Fruit fly (Drosophila melanogaster): Measurements from ENCODE around the gene mTerf5.

The mTerf5 gene

DNA sequence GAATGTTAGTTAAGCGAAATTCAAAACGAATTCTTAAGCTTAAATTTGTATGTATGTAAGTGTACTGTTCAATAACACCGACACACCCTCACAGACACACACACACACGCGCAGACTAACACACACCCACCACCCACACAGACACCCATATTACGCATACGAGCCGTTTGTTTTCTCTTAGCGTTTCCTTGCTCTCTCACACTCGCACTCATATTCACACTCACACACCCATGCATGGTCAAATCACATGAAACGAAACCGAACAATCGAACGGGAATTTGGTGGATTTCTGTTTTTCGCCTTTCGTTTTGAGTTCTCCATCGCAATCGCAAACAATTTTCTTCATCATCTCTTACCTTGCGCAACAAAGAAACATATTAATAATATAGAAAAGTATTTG is 25.8 kb upstream of the mTerf5 start (continued):
- no peak for TF ChIP-seq pfk (GFP tag; optimal IDR thresholded peaks at IDR 0.05)
- TF ChIP-seq CG9437 (GFP tag; optimal IDR thresholded peaks at IDR 0.05): no peak
- TF ChIP-seq cg (GFP tag; optimal IDR thresholded peaks at IDR 0.05): peak; percentile 89
- TF ChIP-seq HmgZ (tag; optimal IDR thresholded peaks at IDR 0.05): peak; percentile 1
- peak; percentile 30 to 73 for TF ChIP-seq Trl (optimal IDR thresholded peaks at IDR 0.05)
- no peak for TF ChIP-seq Trl (GFP tag; optimal IDR thresholded peaks at IDR 0.05)
- TF ChIP-seq Deaf1 (tag; optimal IDR thresholded peaks at IDR 0.05): peak; percentile 53
- peak; percentile 46; the same call in 1 of the 2 replicates for TF ChIP-seq CG32532 (GFP tag; IDR thresholded peaks at IDR 0.05)
- no peak for TF ChIP-seq nau (GFP tag; optimal IDR thresholded peaks at IDR 0.05)
- no peak for TF ChIP-seq Oli (tag; optimal IDR thresholded peaks at IDR 0.05)
- TF ChIP-seq CG7372 (GFP tag; IDR thresholded peaks at IDR 0.05): peak; percentile 23; the same call in 1 of the 2 replicates
- no peak for TF ChIP-seq YL-1 (GFP tag; optimal IDR thresholded peaks at IDR 0.05)
- TF ChIP-seq mirr (GFP tag; optimal IDR thresholded peaks at IDR 0.05): no peak
- TF ChIP-seq HLH4C (GFP tag; IDR thresholded peaks at IDR 0.05; ENCODE audit: partially characterized antibody): no peak
- no peak for TF ChIP-seq CG10959 (GFP tag; IDR thresholded peaks at IDR 0.05)
- no peak for TF ChIP-seq CG2875 (GFP tag; optimal IDR thresholded peaks at IDR 0.05)
- no peak for TF ChIP-seq knrl (GFP tag; IDR thresholded peaks at IDR 0.05; ENCODE audit: partially characterized antibody)
- TF ChIP-seq Pdp1 (GFP tag; optimal IDR thresholded peaks at IDR 0.05): peak in 1 of 2 experiments; percentile 44
- peak; percentile 13 for TF ChIP-seq sug (tag; optimal IDR thresholded peaks at IDR 0.05)
- no peak for TF ChIP-seq Dll (GFP tag; IDR thresholded peaks at IDR 0.05; ENCODE audit: partially characterized antibody)
- 0 out of 2 replicates have a peak, but pooled peaks have one; percentile 11 for TF ChIP-seq Scr (GFP tag; IDR thresholded peaks at IDR 0.05; ENCODE audit: partially characterized antibody)
- 0 out of 2 replicates have a peak, but pooled peaks have one; percentile 20 for TF ChIP-seq chm (GFP tag; IDR thresholded peaks at IDR 0.05)
- no peak for TF ChIP-seq Ssrp (tag; optimal IDR thresholded peaks at IDR 0.05)
- no peak for TF ChIP-seq Bgb (GFP tag; IDR thresholded peaks at IDR 0.05; ENCODE audit: partially characterized antibody)
- TF ChIP-seq CG2199 (GFP tag; IDR thresholded peaks at IDR 0.05): peak; percentile 61; the same call in 1 of the 3 replicates
- no peak for TF ChIP-seq Fer2 (tag; optimal IDR thresholded peaks at IDR 0.05)
- TF ChIP-seq CG10267 (tag; optimal IDR thresholded peaks at IDR 0.05): no peak
- TF ChIP-seq CG11247 (GFP tag; IDR thresholded peaks at IDR 0.05): no peak
- no peak for TF ChIP-seq otp (GFP tag; IDR thresholded peaks at IDR 0.05)
- TF ChIP-seq CG13296 (GFP tag; optimal IDR thresholded peaks at IDR 0.05): no peak
- TF ChIP-seq Opbp (GFP tag; IDR thresholded peaks at IDR 0.05; ENCODE audit: partially characterized antibody): no peak
- TF ChIP-seq nerfin-1 (tag; optimal IDR thresholded peaks at IDR 0.05): no peak
- TF ChIP-seq Nf-YC (tag; optimal IDR thresholded peaks at IDR 0.05): no peak
- no peak for TF ChIP-seq Dbx (GFP tag; IDR thresholded peaks at IDR 0.05)
- TF ChIP-seq sob (GFP tag; IDR thresholded peaks at IDR 0.05): 0 out of 2 replicates have a peak, but pooled peaks have one; percentile 30
- TF ChIP-seq Med (GFP tag): peak; percentile 77
- TF ChIP-seq HmgD (GFP tag; optimal IDR thresholded peaks at IDR 0.05): no peak
- no peak for TF ChIP-seq tap (tag; optimal IDR thresholded peaks at IDR 0.05)
- peak; percentile 26 for TF ChIP-seq sd (tag; optimal IDR thresholded peaks at IDR 0.05)
- no peak for TF ChIP-seq CG17385 (GFP tag; optimal IDR thresholded peaks at IDR 0.05)
- no peak for TF ChIP-seq hbn (GFP tag; IDR thresholded peaks at IDR 0.05; ENCODE audit: partially characterized antibody)
- TF ChIP-seq maf-S (GFP tag; optimal IDR thresholded peaks at IDR 0.05): no peak
- no peak for TF ChIP-seq D19A (tag; optimal IDR thresholded peaks at IDR 0.05)
